Fruit fly (Drosophila melanogaster): ENCODE measurements around the gene Rop.
A peak's percentile ranks its signal among the peaks of the same experiment; 100 is the strongest.

The Rop gene

DNA sequence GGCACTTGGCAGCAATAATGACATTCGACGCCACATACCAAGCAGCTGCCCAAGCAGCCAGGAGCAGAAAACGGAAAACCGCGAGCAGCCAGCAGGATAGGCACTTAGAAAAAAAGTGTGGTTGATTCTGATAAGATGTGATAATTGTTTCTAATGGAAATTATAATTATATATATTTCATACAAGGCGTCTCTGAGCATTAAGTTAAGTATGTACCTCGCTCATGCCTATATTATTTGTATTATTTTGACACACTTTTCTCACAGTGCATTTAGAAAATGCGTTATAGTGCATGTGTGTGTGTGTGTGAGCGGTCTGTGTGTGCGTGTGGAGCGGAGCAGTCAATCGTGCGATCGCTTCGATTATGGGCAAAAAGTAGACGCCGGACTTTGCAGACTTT, 19.6 kb upstream of the Rop start (continued):
- peak; percentile 90 for TF ChIP-seq zen (tag; optimal IDR thresholded peaks at IDR 0.05)
- no peak for TF ChIP-seq CG7745 (tag; optimal IDR thresholded peaks at IDR 0.05)
- no peak for TF ChIP-seq croc (GFP tag; conservative IDR thresholded peaks at IDR 0.05)
- no peak for TF ChIP-seq zfh2 (GFP tag; optimal IDR thresholded peaks at IDR 0.05)
- no peak for TF ChIP-seq sna (GFP tag; IDR thresholded peaks at IDR 0.05; ENCODE audit: partially characterized antibody)
- no peak for TF ChIP-seq pnt (GFP tag; optimal IDR thresholded peaks at IDR 0.05)
- TF ChIP-seq Jarid2 (GFP tag; optimal IDR thresholded peaks at IDR 0.05) = no peak
- no peak for TF ChIP-seq CG17359 (tag; optimal IDR thresholded peaks at IDR 0.05)
- TF ChIP-seq CG3281 (GFP tag; optimal IDR thresholded peaks at IDR 0.05) = no peak
- no peak for TF ChIP-seq Sox102F (GFP tag; optimal IDR thresholded peaks at IDR 0.05)
- no peak for TF ChIP-seq CG14860 (GFP tag; IDR thresholded peaks at IDR 0.05; ENCODE audit: partially characterized antibody)
- TF ChIP-seq prd (optimal IDR thresholded peaks at IDR 0.05) = no peak
- peak; percentile 87 for TF ChIP-seq prd (GFP tag; IDR thresholded peaks at IDR 0.05)
- no peak for TF ChIP-seq sug (tag; optimal IDR thresholded peaks at IDR 0.05)
- TF ChIP-seq CG6854 (GFP tag; optimal IDR thresholded peaks at IDR 0.05) = no peak
- TF ChIP-seq mam (GFP tag; optimal IDR thresholded peaks at IDR 0.05) = no peak
- TF ChIP-seq bigmax (GFP tag; optimal IDR thresholded peaks at IDR 0.05) = no peak
- peak; percentile 53 for TF ChIP-seq fd102C (GFP tag; optimal IDR thresholded peaks at IDR 0.05)
- TF ChIP-seq CG10366 (GFP tag; IDR thresholded peaks at IDR 0.05) = 0 out of 2 replicates have a peak, but pooled peaks have one; percentile 12
- TF ChIP-seq tup (GFP tag; optimal IDR thresholded peaks at IDR 0.05) = no peak
- no peak for TF ChIP-seq onecut (GFP tag; IDR thresholded peaks at IDR 0.05)
- TF ChIP-seq Abd-B (GFP tag; optimal IDR thresholded peaks at IDR 0.05) = peak; percentile 15
- no peak for TF ChIP-seq exex (tag; optimal IDR thresholded peaks at IDR 0.05)
- no peak for TF ChIP-seq Lhr (GFP tag; optimal IDR thresholded peaks at IDR 0.05)
- TF ChIP-seq cad (GFP tag; optimal IDR thresholded peaks at IDR 0.05) = no peak
- TF ChIP-seq CG17568 (GFP tag; optimal IDR thresholded peaks at IDR 0.05) = no peak
- TF ChIP-seq stc (GFP tag; IDR thresholded peaks at IDR 0.05) = no peak
- TF ChIP-seq pros (GFP tag; optimal IDR thresholded peaks at IDR 0.05) = no peak
- TF ChIP-seq CG8388 (GFP tag; optimal IDR thresholded peaks at IDR 0.05) = peak; percentile 22
- TF ChIP-seq CrebB (tag; optimal IDR thresholded peaks at IDR 0.05) = no peak
- TF ChIP-seq CG31365 (tag; optimal IDR thresholded peaks at IDR 0.05) = no peak
- TF ChIP-seq Ada2b (GFP tag; IDR thresholded peaks at IDR 0.05) = no peak
- TF ChIP-seq dpn (GFP tag; optimal IDR thresholded peaks at IDR 0.05) = no peak
- TF ChIP-seq Dbx (GFP tag; IDR thresholded peaks at IDR 0.05) = no peak
- no peak for TF ChIP-seq scrt (GFP tag; optimal IDR thresholded peaks at IDR 0.05)
- 0 out of 2 replicates have a peak, but pooled peaks have one; percentile 22 for TF ChIP-seq CG32772 (GFP tag; IDR thresholded peaks at IDR 0.05)
- TF ChIP-seq Hsf (GFP tag; optimal IDR thresholded peaks at IDR 0.05) = no peak
- no peak for TF ChIP-seq peb (GFP tag; IDR thresholded peaks at IDR 0.05)
- no peak for TF ChIP-seq Ptx1 (GFP tag; IDR thresholded peaks at IDR 0.05)
- TF ChIP-seq zfh1 (GFP tag; IDR thresholded peaks at IDR 0.05) = peak; percentile 70
- TF ChIP-seq CG11247 (GFP tag; IDR thresholded peaks at IDR 0.05) = no peak
- TF ChIP-seq Dfd (GFP tag; optimal IDR thresholded peaks at IDR 0.05) = no peak
- TF ChIP-seq nau (GFP tag; optimal IDR thresholded peaks at IDR 0.05) = no peak
- TF ChIP-seq CG17385 (GFP tag; optimal IDR thresholded peaks at IDR 0.05) = no peak
- TF ChIP-seq dysf (GFP tag; IDR thresholded peaks at IDR 0.05) = no peak
- no peak for TF ChIP-seq Doc3 (GFP tag; IDR thresholded peaks at IDR 0.05; ENCODE audit: partially characterized antibody)
- TF ChIP-seq CG2202 (tag; optimal IDR thresholded peaks at IDR 0.05) = peak; percentile 12
- no peak for TF ChIP-seq dati (GFP tag; IDR thresholded peaks at IDR 0.05)
- no peak for TF ChIP-seq CG10565 (GFP tag; optimal IDR thresholded peaks at IDR 0.05)
- TF ChIP-seq CG10209 (GFP tag; optimal IDR thresholded peaks at IDR 0.05) = no peak
- TF ChIP-seq slou (GFP tag; optimal IDR thresholded peaks at IDR 0.05) = no peak
- no peak for TF ChIP-seq Sry-δ (GFP tag; optimal IDR thresholded peaks at IDR 0.05)
